Fruit fly (Drosophila melanogaster) whole organism, embryonic: ENCODE results near the gene ben.

ENCODE experiments used
- CG13775 ChIP-seq: fragments of 200-800 bp; sonication (Bioruptor generic); optimal IDR thresholded peaks from 3 replicates; lab custom pipeline; 2017; ENCODE audit warnings: missing biosample characterization, mild to moderate bottlenecking, missing genetic modification characterization
- CG1529 ChIP-seq: fragments of 200-800 bp; sonication (Bioruptor generic); optimal IDR thresholded peaks from 3 replicates; lab custom pipeline; 2018; ENCODE audit warnings: missing biosample characterization, missing genetic modification characterization
- CG2875 ChIP-seq: fragments of 200-800 bp; sonication (Bioruptor generic); optimal IDR thresholded peaks from 2 replicates; lab custom pipeline; 2017; ENCODE audit warnings: missing biosample characterization, mild to moderate bottlenecking, missing genetic modification characterization, missing genetic modification reagents
- CG4424 ChIP-seq: fragments of 200-800 bp; sonication (Bioruptor generic); optimal IDR thresholded peaks from 3 replicates; lab custom pipeline; 2016; ENCODE audit warnings: missing biosample characterization, missing genetic modification characterization
- D19B ChIP-seq: fragments of 200-800 bp; sonication (Bioruptor generic); optimal IDR thresholded peaks from 2 replicates; lab custom pipeline; 2017; ENCODE audit warnings: missing biosample characterization, mild to moderate bottlenecking, missing genetic modification characterization
- Dad ChIP-seq: fragments of 200-800 bp; sonication (Bioruptor generic); optimal IDR thresholded peaks from 3 replicates; lab custom pipeline; 2016; ENCODE audit warnings: missing biosample characterization, missing genetic modification characterization
- Ets65A ChIP-seq: fragments of 200-800 bp; sonication (Bioruptor generic); peaks from one replicate; lab custom pipeline; 2016; ENCODE audit warnings: missing biosample characterization, missing genetic modification characterization
- HLH4C ChIP-seq: fragments of 200-800 bp; sonication (Bioruptor generic); IDR thresholded peaks from 3 replicates; pipeline ENCODE4 v1.3.6; 2022; ENCODE audit warnings: missing biosample characterization, missing genetic modification characterization; ENCODE audit not compliant: partially characterized antibody
- Hr39 ChIP-seq: fragments of >200 bp; optimal IDR thresholded peaks from 2 replicates; lab custom pipeline; 2017
- Hr78 ChIP-seq, 2 experiments: fragments of 200-800 bp in 1 of 2; fragments of >200 bp in 1 of 2; sonication (Bioruptor generic) in 1 of 2; optimal IDR thresholded peaks; 2 replicates each; lab custom pipeline; 2017 to 2019; ENCODE audit warnings: missing biosample characterization in 2 of 2, missing genetic modification characterization in 2 of 2, mild to moderate bottlenecking in 1 of 2, moderate library complexity in 1 of 2
- Oli ChIP-seq: fragments of 200-800 bp; sonication (Bioruptor generic); optimal IDR thresholded peaks from 2 replicates; lab custom pipeline; 2018; ENCODE audit warnings: missing biosample characterization, mild to moderate bottlenecking, missing genetic modification characterization, moderate library complexity
- ato ChIP-seq: fragments of 200-800 bp; sonication (Bioruptor generic); IDR thresholded peaks from 2 replicates; pipeline ENCODE4 v1.3.6; 2022; ENCODE audit warnings: missing biosample characterization, missing genetic modification characterization; ENCODE audit not compliant: partially characterized antibody
- fd102C ChIP-seq: fragments of 200-800 bp; sonication (Bioruptor generic); optimal IDR thresholded peaks from 2 replicates; lab custom pipeline; 2018; ENCODE audit warnings: missing biosample characterization, mild to moderate bottlenecking, missing genetic modification characterization, moderate library complexity

dm6 chrX:13954286-13954685 is 41.9 kb upstream of the ben start:
- TF ChIP-seq fd102C (GFP tag; lab: Kevin White, UChicago) = no peak
- TF ChIP-seq Dad = no peak
- no peak for TF ChIP-seq D19B (GFP tag; lab: Kevin White, UChicago)
- TF ChIP-seq Oli (tag; lab: Kevin White, UChicago) = no peak
- no peak for TF ChIP-seq CG4424 (GFP tag; lab: Kevin White, UChicago)
- TF ChIP-seq CG1529 = no peak
- no peak for TF ChIP-seq HLH4C (GFP tag; lab: Robert Waterston, UW)
- TF ChIP-seq Ets65A (GFP tag; lab: Kevin White, UChicago) = no peak
- TF ChIP-seq CG2875 (GFP tag; lab: Kevin White, UChicago) = no peak
- TF ChIP-seq ato (GFP tag; lab: Robert Waterston, UW) = no peak
- TF ChIP-seq CG13775 (GFP tag; lab: Kevin White, UChicago) = no peak
- TF ChIP-seq Hr39 = no peak
- no peak for TF ChIP-seq Hr78 (GFP tag; optimal IDR thresholded peaks at IDR 0.05; lab: Kevin White, UChicago)
